Fruit fly (Drosophila melanogaster): ENCODE data around the gene indra.
A peak's percentile ranks its signal among the peaks of the same experiment; 100 is the strongest.

DNA sequence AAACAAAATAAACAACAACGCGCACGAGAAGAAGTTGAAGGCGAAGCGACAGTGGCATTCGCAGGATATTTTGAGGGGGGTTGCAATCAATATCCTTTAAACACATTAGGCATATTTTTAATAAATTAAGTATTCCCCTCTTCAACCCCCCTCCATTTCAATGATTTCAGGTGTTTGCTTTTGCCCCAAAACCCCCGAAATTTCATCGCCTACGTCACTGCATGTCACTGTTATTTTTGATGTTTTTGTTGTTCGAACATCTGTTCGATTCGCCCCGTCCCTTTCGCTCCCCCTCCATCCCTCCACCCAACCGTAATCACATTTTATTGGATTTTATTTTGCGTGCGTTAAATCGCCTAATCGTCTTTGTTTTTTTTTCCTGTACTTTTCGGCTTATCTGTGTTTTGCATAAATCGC, 26.0 kb upstream of the indra start:
- TF ChIP-seq Nf-YB (GFP tag; optimal IDR thresholded peaks at IDR 0.05) (peak; percentile 29), Ptx1 (GFP tag; IDR thresholded peaks at IDR 0.05) (peak; percentile 85), CG43689 (GFP tag; IDR thresholded peaks at IDR 0.05) (peak; percentile 53; the same call in 1 of the 2 replicates), vnd (GFP tag; IDR thresholded peaks at IDR 0.05; ENCODE audit: partially characterized antibody) (no peak), CG10565 (GFP tag; optimal IDR thresholded peaks at IDR 0.05) (peak; percentile 27), HLHmδ (GFP tag; optimal IDR thresholded peaks at IDR 0.05) (no peak), CrebB (tag; optimal IDR thresholded peaks at IDR 0.05) (peak; percentile 49), Fer1 (GFP tag; optimal IDR thresholded peaks at IDR 0.05) (peak; percentile 77), CG31224 (GFP tag; IDR thresholded peaks at IDR 0.05) (peak; percentile 74), lbe (GFP tag; optimal IDR thresholded peaks at IDR 0.05) (peak; percentile 74), p53 (GFP tag; optimal IDR thresholded peaks at IDR 0.05) (no peak), NC2β (GFP tag; optimal IDR thresholded peaks at IDR 0.05) (peak; percentile 60), gsb-n (tag; optimal IDR thresholded peaks at IDR 0.05) (peak; percentile 45)

Data from whole organism, embryonic.